Worm (Caenorhabditis elegans): ENCODE measurements around the gene lin-52.

Gene lin-52

DNA sequence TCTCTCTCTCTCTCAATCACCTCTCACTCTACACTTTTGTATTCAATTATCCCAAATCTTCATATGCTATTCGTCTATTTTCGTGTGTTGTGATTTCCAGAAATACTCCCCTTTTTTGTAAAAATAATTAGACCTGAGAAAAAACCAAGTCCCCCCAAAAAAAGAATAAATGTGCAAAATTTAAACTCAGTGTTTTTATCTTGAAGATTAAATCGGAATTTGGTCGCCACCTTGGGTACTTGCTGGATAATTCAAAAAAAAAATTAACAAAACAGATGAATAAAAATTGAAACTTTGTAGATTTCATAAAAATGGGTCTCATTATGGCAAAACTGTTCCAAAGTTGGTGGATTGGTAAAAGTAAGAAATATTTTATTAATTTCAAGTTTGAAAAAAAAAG is 1.6 kb downstream of the lin-52 start, which contains the start of gene arl-5:
arl-5 (plus strand) TSS at position 301 of the 400 bp plus-strand sequence.
- no peak for TF ChIP-seq aha-1 (tag; optimal IDR thresholded peaks at IDR 0.05)
- no peak for TF ChIP-seq mep-1 (tag; optimal IDR thresholded peaks at IDR 0.05)
- TF ChIP-seq Y116A8C.19 (tag; optimal IDR thresholded peaks at IDR 0.05; ENCODE audit: borderline replicate concordance): no peak
- TF ChIP-seq nhr-47 (tag; optimal IDR thresholded peaks at IDR 0.05): no peak
- no peak for TF ChIP-seq nhr-85 (tag)
- no peak for TF ChIP-seq lsy-2 (tag; optimal IDR thresholded peaks at IDR 0.05)
- no peak for TF ChIP-seq ztf-11 (tag; optimal IDR thresholded peaks at IDR 0.05)
- no peak for TF ChIP-seq swsn-7 (tag; optimal IDR thresholded peaks at IDR 0.05)
- no peak for TF ChIP-seq dpl-1 (GFP tag; optimal IDR thresholded peaks at IDR 0.05)

DNA sequence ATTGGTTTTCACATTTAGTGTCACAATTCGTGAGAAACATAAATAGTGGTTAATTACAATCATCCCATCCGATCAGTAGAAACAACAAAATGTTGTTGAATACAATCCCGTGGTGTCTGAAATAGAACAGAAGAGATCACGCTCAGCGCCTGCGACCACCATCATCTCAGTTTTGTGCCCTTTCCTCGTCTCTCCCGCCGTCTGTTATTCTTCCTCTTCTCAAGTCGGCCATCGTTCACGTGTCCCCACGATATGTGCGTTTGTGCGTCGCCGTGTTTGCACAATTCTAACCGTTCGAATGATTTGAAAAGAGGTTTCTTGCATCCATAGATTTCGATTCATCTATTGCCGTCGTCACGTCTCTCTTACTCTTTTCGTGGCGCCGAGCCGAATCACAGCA is 5.8 kb downstream of the lin-52 start, which contains the start of gene panl-3:
panl-3 (plus strand) TSS at position 294 of the 400 bp plus-strand sequence.
- peak; percentile 71 to 85 for TF ChIP-seq lin-35 (GFP tag; optimal IDR thresholded peaks at IDR 0.05)
- peak; percentile 83 for TF ChIP-seq snu-23 (GFP tag; optimal IDR thresholded peaks at IDR 0.05)
- TF ChIP-seq fkh-8 (tag; optimal IDR thresholded peaks at IDR 0.05): peak; percentile 65
- TF ChIP-seq ztf-4 (tag; optimal IDR thresholded peaks at IDR 0.05): peak; percentile 51
- TF ChIP-seq lin-14 (GFP tag; optimal IDR thresholded peaks at IDR 0.05): peak; percentile 91
- TF ChIP-seq xbp-1 (tag; optimal IDR thresholded peaks at IDR 0.05): peak; percentile 69
- TF ChIP-seq tlp-1 (tag; optimal IDR thresholded peaks at IDR 0.05): no peak
- TF ChIP-seq elt-2 (tag; optimal IDR thresholded peaks at IDR 0.05): peak; percentile 10
- peak; percentile 54 to 78 (median 65) for TF ChIP-seq dpl-1 (GFP tag; optimal IDR thresholded peaks at IDR 0.05)
- peak; percentile 93 for TF ChIP-seq mep-1 (tag; optimal IDR thresholded peaks at IDR 0.05)
- TF ChIP-seq ces-1 (GFP tag; optimal IDR thresholded peaks at IDR 0.05): no peak
- no peak for TF ChIP-seq ceh-88 (GFP tag; IDR thresholded peaks at IDR 0.05)
- peak; percentile 82 for TF ChIP-seq rnt-1 (tag; optimal IDR thresholded peaks at IDR 0.05)
- TF ChIP-seq unc-130 (tag; optimal IDR thresholded peaks at IDR 0.05): peak; percentile 94
- peak; percentile 98 for TF ChIP-seq F16B12.6 (tag; optimal IDR thresholded peaks at IDR 0.05)
- TF ChIP-seq mdl-1 (tag; optimal IDR thresholded peaks at IDR 0.05): peak in 1 of 2 experiments; percentile 95
- no peak for TF ChIP-seq pag-3 (tag; optimal IDR thresholded peaks at IDR 0.05; ENCODE audit: borderline replicate concordance, insufficient read depth)
- no peak for TF ChIP-seq irx-1 (tag; optimal IDR thresholded peaks at IDR 0.05)
- TF ChIP-seq fos-1 (tag; optimal IDR thresholded peaks at IDR 0.05): no peak
- TF ChIP-seq nhr-237 (tag; optimal IDR thresholded peaks at IDR 0.05): no peak
- TF ChIP-seq swsn-7 (tag; optimal IDR thresholded peaks at IDR 0.05): peak; percentile 70
- TF ChIP-seq ztf-11 (tag; optimal IDR thresholded peaks at IDR 0.05): no peak
- peak; percentile 10 to 57 (median 38) for TF ChIP-seq ceh-82 (tag; optimal IDR thresholded peaks at IDR 0.05)
- peak; percentile 79 for TF ChIP-seq C16A3.4 (tag; optimal IDR thresholded peaks at IDR 0.05)
- peak; percentile 73 to 80 for TF ChIP-seq lsy-2 (tag; optimal IDR thresholded peaks at IDR 0.05)
- no peak for TF ChIP-seq nhr-84 (tag; optimal IDR thresholded peaks at IDR 0.05)
- TF ChIP-seq ceh-90 (tag; optimal IDR thresholded peaks at IDR 0.05): no peak
- TF ChIP-seq nhr-19 (GFP tag; conservative IDR thresholded peaks at IDR 0.05): peak; percentile 55
- peak; percentile 86 for TF ChIP-seq tbx-2 (tag; optimal IDR thresholded peaks at IDR 0.05)
- TF ChIP-seq ceh-63 (GFP tag; optimal IDR thresholded peaks at IDR 0.05): no peak
- TF ChIP-seq snpc-4 (tag; optimal IDR thresholded peaks at IDR 0.05): peak; percentile 18
- peak; percentile 60 to 69 for TF ChIP-seq efl-1 (optimal IDR thresholded peaks at IDR 0.05)
- TF ChIP-seq efl-1 (GFP tag; optimal IDR thresholded peaks at IDR 0.05 in 1 of 2): peak; percentile 71 to 96
- peak; percentile 68 for TF ChIP-seq nhr-85 (tag)
- peak; percentile 69 for TF ChIP-seq nhr-47 (tag; optimal IDR thresholded peaks at IDR 0.05)
- TF ChIP-seq lin-13 (GFP tag; optimal IDR thresholded peaks at IDR 0.05): peak; percentile 39
- peak; percentile 61 for TF ChIP-seq nhr-90 (tag; optimal IDR thresholded peaks at IDR 0.05; ENCODE audit: poor library complexity)
- peak; percentile 80 for TF ChIP-seq nhr-20 (tag; optimal IDR thresholded peaks at IDR 0.05)
- peak; percentile 30 for TF ChIP-seq skn-1 (tag; optimal IDR thresholded peaks at IDR 0.05)
- TF ChIP-seq nhr-28 (tag; optimal IDR thresholded peaks at IDR 0.05): no peak
- peak; percentile 65 for TF ChIP-seq vab-15 (tag; optimal IDR thresholded peaks at IDR 0.05)
- TF ChIP-seq nhr-71 (tag; optimal IDR thresholded peaks at IDR 0.05): peak; percentile 81
- peak; percentile 73 for TF ChIP-seq mab-9 (GFP tag; IDR thresholded peaks at IDR 0.05)
- peak in 2 of 6 experiments; percentile 30 to 48 for TF ChIP-seq elt-3 (tag; optimal IDR thresholded peaks at IDR 0.05)
- TF ChIP-seq ets-5 (GFP tag; IDR thresholded peaks at IDR 0.05): no peak
- no peak for TF ChIP-seq aly-2 (tag; optimal IDR thresholded peaks at IDR 0.05)
- TF ChIP-seq unc-86 (tag; optimal IDR thresholded peaks at IDR 0.05): peak; percentile 35
- TF ChIP-seq dsc-1 (tag; optimal IDR thresholded peaks at IDR 0.05): peak; percentile 28
